Fruit fly (Drosophila melanogaster) S2 (cell line): ENCODE data around the gene RpL35A.

Source experiments
- CG8478 ChIP-seq: fragments of >200 bp; optimal IDR thresholded peaks from 2 replicates; lab custom pipeline; 2018
- CTCF ChIP-seq, 2 experiments: fragments of >200 bp; optimal IDR thresholded peaks; 2 replicates each; lab custom pipeline; 2018

DNA sequence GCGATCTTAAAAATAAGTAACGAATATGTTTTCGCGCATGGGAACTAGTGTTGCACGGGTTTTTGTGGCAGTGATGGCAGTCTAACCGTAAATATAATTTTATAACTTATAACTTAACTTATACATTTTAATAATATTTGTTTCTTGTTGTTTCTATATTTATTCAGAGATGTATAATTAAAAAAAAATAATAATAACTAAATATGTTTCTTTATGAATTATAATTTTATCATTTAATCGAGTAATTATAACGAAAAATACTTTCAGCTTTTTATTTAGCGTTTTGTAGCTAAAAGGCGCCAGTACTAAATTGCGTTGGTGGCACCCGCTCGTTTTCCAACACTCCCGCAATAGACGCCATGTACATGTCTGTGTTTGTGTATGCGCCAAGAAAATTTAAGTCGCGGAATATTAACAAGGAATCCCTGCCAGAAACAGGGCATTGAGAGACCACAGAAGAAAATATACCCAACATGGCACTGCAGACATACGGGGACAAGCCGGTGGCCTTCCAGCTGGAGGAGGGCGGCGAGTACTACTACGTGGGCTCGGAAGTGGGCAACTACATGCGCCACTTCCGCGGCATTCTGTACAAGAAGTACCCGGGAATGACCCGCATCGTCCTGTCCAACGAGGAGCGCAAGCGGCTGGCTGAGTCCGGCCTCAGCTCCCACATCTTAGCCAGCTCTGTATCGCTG lies 3.8 kb upstream of the RpL35A start, which contains the start of the genes mRpL44 and Snr1:
- TF ChIP-seq CTCF (optimal IDR thresholded peaks at IDR 0.05; lab: Kevin White, UChicago): no peak
- no peak for TF ChIP-seq CG8478
